Worm (Caenorhabditis elegans) whole organism, L4 larva: ENCODE measurements around the gene ora-1.

ENCODE experiments used
- ama-1 ChIP-seq: fragments of 150-350 bp; optimal IDR thresholded peaks from 2 replicates; lab custom pipeline; 2014; ENCODE audit warnings: inconsistent platforms, mixed read lengths
- dmd-8 ChIP-seq: fragments of 200-800 bp; sonication (Bioruptor generic); IDR thresholded peaks from 2 replicates; pipeline ENCODE4 v1.3.6; 2022; ENCODE audit warnings: missing genetic modification characterization, missing compliant biosample characterization
- fkh-10 ChIP-seq: fragments of 150-350 bp; optimal IDR thresholded peaks from 2 replicates; lab custom pipeline; 2014; ENCODE audit warnings: missing biosample characterization, missing genetic modification reagents, missing genetic modification characterization
- gei-8 ChIP-seq: fragments of 200-800 bp; sonication (Bioruptor generic); optimal IDR thresholded peaks from 2 replicates; lab custom pipeline; 2018; ENCODE audit warnings: mild to moderate bottlenecking, missing genetic modification characterization, missing compliant biosample characterization
- lim-7 ChIP-seq: fragments of 200-800 bp; sonication (Bioruptor generic); IDR thresholded peaks from 2 replicates; pipeline ENCODE4 v1.3.6; 2022; ENCODE audit warnings: missing genetic modification characterization, missing compliant biosample characterization
- lin-13 ChIP-seq: fragments of 150-350 bp; optimal IDR thresholded peaks from 2 replicates; lab custom pipeline; 2014; ENCODE audit warnings: missing biosample characterization, missing genetic modification reagents, missing genetic modification characterization
- lin-39 ChIP-seq: fragments of 150-350 bp; optimal IDR thresholded peaks from 2 replicates; lab custom pipeline; 2014; ENCODE audit warnings: missing biosample characterization, missing genetic modification reagents, missing genetic modification characterization
- pqm-1 ChIP-seq: sonication (generic microtip); optimal IDR thresholded peaks from 2 replicates; lab custom pipeline; 2017; ENCODE audit warnings: missing biosample characterization, missing genetic modification characterization
- unc-130 ChIP-seq: sonication (generic microtip); optimal IDR thresholded peaks from 2 replicates; lab custom pipeline; 2016; ENCODE audit warnings: missing genetic modification reagents, missing genetic modification characterization, missing compliant biosample characterization
- unc-39 ChIP-seq: sonication (generic microtip); optimal IDR thresholded peaks from 2 replicates; lab custom pipeline; 2017; ENCODE audit warnings: missing biosample characterization, missing genetic modification characterization

ce11 chrIV:7983021-7983420 lies 5.3 kb downstream of the ora-1 start:
- TF ChIP-seq fkh-10 (GFP tag; lab: Kevin White, UChicago) = no peak
- TF ChIP-seq lim-7 (GFP tag; lab: Robert Waterston, UW) = no peak
- no peak for TF ChIP-seq lin-13 (GFP tag; lab: Kevin White, UChicago)
- no peak for TF ChIP-seq unc-39 (tag; lab: Kevin White, UChicago)
- no peak for TF ChIP-seq lin-39
- TF ChIP-seq ama-1 (lab: Kevin White, UChicago) = no peak
- no peak for TF ChIP-seq unc-130 (GFP tag; lab: Kevin White, UChicago)
- no peak for TF ChIP-seq dmd-8 (GFP tag; lab: Robert Waterston, UW)
- TF ChIP-seq gei-8 (GFP tag; lab: Kevin White, UChicago) = no peak
- no peak for TF ChIP-seq pqm-1 (tag; lab: Kevin White, UChicago)
